Worm (Caenorhabditis elegans) whole organism, late embryonic: Measurements from ENCODE around the gene symk-1.
A peak's percentile ranks its signal among the peaks of the same experiment; 100 is the strongest.
"Not testable (repeated sequence)": the region's sequence is repeated elsewhere in the genome, so short reads cannot be mapped to it uniquely, and the experiment has no call there.

Source experiments
- C08G9.2 ChIP-seq: sonication (generic microtip); optimal IDR thresholded peaks from 2 replicates; lab custom pipeline; 2016; ENCODE audit warnings: mild to moderate bottlenecking, missing genetic modification characterization, moderate library complexity, missing compliant biosample characterization
- F13H6.1 ChIP-seq: sonication (generic microtip); optimal IDR thresholded peaks from 2 replicates; lab custom pipeline; 2016; ENCODE audit warnings: missing genetic modification characterization, missing compliant biosample characterization
- K09A11.1 ChIP-seq: sonication (generic microtip); optimal IDR thresholded peaks from 2 replicates; lab custom pipeline; 2017; ENCODE audit warnings: antibody characterized with exemption, mild to moderate bottlenecking, missing genetic modification characterization, missing compliant biosample characterization; ENCODE audit not compliant: insufficient read depth
- T23F11.4 ChIP-seq: fragments of 200-800 bp; sonication (Bioruptor generic); optimal IDR thresholded peaks from 2 replicates; lab custom pipeline; 2018; ENCODE audit warnings: mild to moderate bottlenecking, missing genetic modification characterization, missing compliant biosample characterization
- ama-1 ChIP-seq: fragments of 150-350 bp; optimal IDR thresholded peaks from 2 replicates; lab custom pipeline; 2014
- ceh-14 ChIP-seq: sonication (generic microtip); optimal IDR thresholded peaks from 2 replicates; lab custom pipeline; 2016; ENCODE audit warnings: missing genotype, missing genetic modification characterization, missing compliant biosample characterization
- ceh-22 ChIP-seq: sonication (generic microtip); optimal IDR thresholded peaks from 2 replicates; lab custom pipeline; 2017; ENCODE audit warnings: missing biosample characterization, missing genetic modification characterization
- ceh-30 ChIP-seq: fragments of 150-350 bp; optimal IDR thresholded peaks from 2 replicates; lab custom pipeline; 2014; ENCODE audit warnings: missing biosample characterization, missing genetic modification characterization
- ceh-31 ChIP-seq: sonication (generic microtip); optimal IDR thresholded peaks from 2 replicates; lab custom pipeline; 2016; ENCODE audit warnings: missing genetic modification characterization, missing compliant biosample characterization
- ceh-34 ChIP-seq: sonication (generic microtip); optimal IDR thresholded peaks from 2 replicates; lab custom pipeline; 2016; ENCODE audit warnings: mild to moderate bottlenecking, missing genetic modification characterization, missing compliant biosample characterization
- ceh-48 ChIP-seq: sonication (generic microtip); optimal IDR thresholded peaks from 2 replicates; lab custom pipeline; 2016; ENCODE audit warnings: missing genetic modification characterization, inconsistent platforms, missing compliant biosample characterization
- ceh-6 ChIP-seq: fragments of 200-800 bp; sonication (Bioruptor generic); optimal IDR thresholded peaks from 2 replicates; lab custom pipeline; 2018; ENCODE audit warnings: mild to moderate bottlenecking, missing genetic modification characterization, missing compliant biosample characterization
- che-1 ChIP-seq: sonication (generic microtip); optimal IDR thresholded peaks from 2 replicates; lab custom pipeline; 2016; ENCODE audit warnings: mild to moderate bottlenecking, missing genetic modification characterization, missing compliant biosample characterization
- dmd-4 ChIP-seq: sonication (generic microtip); optimal IDR thresholded peaks from 2 replicates; lab custom pipeline; 2016; ENCODE audit warnings: borderline replicate concordance, missing genetic modification characterization, missing compliant biosample characterization
- fax-1 ChIP-seq: sonication (generic microtip); optimal IDR thresholded peaks from 2 replicates; lab custom pipeline; 2016; ENCODE audit warnings: missing genotype, missing genetic modification characterization, missing compliant biosample characterization
- fkh-6 ChIP-seq: sonication (generic microtip); optimal IDR thresholded peaks from 2 replicates; lab custom pipeline; 2016; ENCODE audit warnings: missing genetic modification characterization, missing compliant biosample characterization
- gmeb-2 ChIP-seq: sonication (generic microtip); optimal IDR thresholded peaks from 2 replicates; lab custom pipeline; 2016; ENCODE audit warnings: missing genetic modification characterization, inconsistent platforms, missing compliant biosample characterization
- hlh-8 ChIP-seq: sonication (generic microtip); optimal IDR thresholded peaks from 2 replicates; lab custom pipeline; 2016; ENCODE audit warnings: missing genotype, missing genetic modification characterization, missing compliant biosample characterization
- lin-11 ChIP-seq: fragments of 200-800 bp; sonication (Bioruptor generic); optimal IDR thresholded peaks from 2 replicates; lab custom pipeline; 2018; ENCODE audit warnings: mild to moderate bottlenecking, missing genetic modification characterization, missing compliant biosample characterization
- madf-2 ChIP-seq: sonication (generic microtip); optimal IDR thresholded peaks from 2 replicates; lab custom pipeline; 2017; ENCODE audit warnings: missing genetic modification characterization, missing compliant biosample characterization
- mec-3 ChIP-seq: sonication (generic microtip); optimal IDR thresholded peaks from 2 replicates; lab custom pipeline; 2016; ENCODE audit warnings: borderline replicate concordance, missing genetic modification characterization, missing compliant biosample characterization
- pat-9 ChIP-seq: fragments of 200-800 bp; sonication (Bioruptor generic); optimal IDR thresholded peaks from 2 replicates; lab custom pipeline; 2018; ENCODE audit warnings: mild to moderate bottlenecking, missing genetic modification characterization, moderate library complexity, missing compliant biosample characterization
- pax-1 ChIP-seq: fragments of 150-350 bp; optimal IDR thresholded peaks from 2 replicates; lab custom pipeline; 2014; ENCODE audit warnings: missing biosample characterization, missing genetic modification characterization
- pqm-1 ChIP-seq: sonication (generic microtip); optimal IDR thresholded peaks from 2 replicates; lab custom pipeline; 2016; ENCODE audit warnings: missing genetic modification characterization, missing compliant biosample characterization
- pros-1 ChIP-seq: fragments of 150-350 bp; optimal IDR thresholded peaks from 2 replicates; lab custom pipeline; 2014; ENCODE audit warnings: missing biosample characterization, missing genetic modification reagents, missing genetic modification characterization
- ref-2 ChIP-seq: sonication (generic microtip); optimal IDR thresholded peaks from 2 replicates; lab custom pipeline; 2016; ENCODE audit warnings: missing genetic modification characterization, missing compliant biosample characterization
- sdc-2 ChIP-seq: sonication (generic microtip); optimal IDR thresholded peaks from 2 replicates; lab custom pipeline; 2016; ENCODE audit warnings: missing genotype, missing genetic modification characterization, missing compliant biosample characterization
- sox-2 ChIP-seq: fragments of 200-800 bp; sonication (Bioruptor generic); IDR thresholded peaks from 2 replicates; pipeline ENCODE4 v1.3.6; 2022; ENCODE audit warnings: missing genetic modification reagents, missing genetic modification characterization, missing compliant biosample characterization
- sox-4 ChIP-seq: sonication (generic microtip); optimal IDR thresholded peaks from 2 replicates; lab custom pipeline; 2017; ENCODE audit warnings: mild to moderate bottlenecking, missing genetic modification characterization, inconsistent platforms, missing compliant biosample characterization
- ttx-3 ChIP-seq: sonication (generic microtip); optimal IDR thresholded peaks from 2 replicates; lab custom pipeline; 2016; ENCODE audit warnings: missing genetic modification reagents, missing genetic modification characterization, missing compliant biosample characterization
- unc-3 ChIP-seq, 2 experiments: fragments of 200-800 bp in 1 of 2; sonication (Bioruptor generic) in 1 of 2; sonication (generic microtip) in 1 of 2; conservative IDR thresholded peaks in 1 of 2; optimal IDR thresholded peaks in 1 of 2; 2 replicates each; pipeline versions ENCODE4 v1.3.6 to Lab custom; 2016 to 2022; ENCODE audit warnings: missing compliant biosample characterization in 2 of 2, missing genetic modification characterization in 2 of 2, missing genetic modification reagents in 1 of 2
- unc-42 ChIP-seq: sonication (generic microtip); optimal IDR thresholded peaks from 2 replicates; lab custom pipeline; 2016; ENCODE audit warnings: missing genotype, missing genetic modification characterization, missing compliant biosample characterization
- zip-5 ChIP-seq: sonication (generic microtip); optimal IDR thresholded peaks from 2 replicates; lab custom pipeline; 2016; ENCODE audit warnings: missing genetic modification characterization, missing compliant biosample characterization

symk-1 gene

ce11 chrV:8533067-8533466, 37.0 kb upstream of the symk-1 start, which contains the start of the genes his-8 and his-7:
TSS of gene his-8 (minus strand) at chrV:8533086.
TSS of gene his-7 (plus strand) at chrV:8533379.
- TF ChIP-seq ama-1 (lab: Kevin White, UChicago); ceh-48 (tag; lab: Kevin White, UChicago); dmd-4 (tag; lab: Kevin White, UChicago): not testable (repeated sequence)

- TF ChIP-seq T23F11.4 (no peak), unc-42 (no peak), gmeb-2 (no peak), ceh-30 (tag; lab: Kevin White, UChicago) (no peak), C08G9.2 (no peak), ceh-22 (tag; lab: Kevin White, UChicago) (no peak), sox-4 (tag; lab: Kevin White, UChicago) (no peak), hlh-8 (no peak), fax-1 (no peak), lin-11 (tag; lab: Kevin White, UChicago) (no peak), pax-1 (tag; lab: Kevin White, UChicago) (no peak), che-1 (tag; lab: Kevin White, UChicago) (no peak), unc-3 (GFP tag; conservative IDR thresholded peaks at IDR 0.05; lab: Robert Waterston, UW) (no peak), unc-3 (tag; optimal IDR thresholded peaks at IDR 0.05; lab: Kevin White, UChicago) (no peak), pat-9 (no peak), K09A11.1 (tag; lab: Kevin White, UChicago) (no peak), ref-2 (tag; lab: Kevin White, UChicago) (no peak), zip-5 (tag; lab: Kevin White, UChicago) (no peak), ceh-14 (tag; lab: Kevin White, UChicago) (no peak)
Measured at ce11 chrV:8533916-8534315, 36.2 kb upstream of the symk-1 start.

- peak; percentile 61 for TF ChIP-seq unc-3 (GFP tag; conservative IDR thresholded peaks at IDR 0.05; lab: Robert Waterston, UW)
- TF ChIP-seq unc-3 (tag; optimal IDR thresholded peaks at IDR 0.05; lab: Kevin White, UChicago) = not testable (repeated sequence)
- peak; percentile 51 for TF ChIP-seq ref-2 (tag; lab: Kevin White, UChicago)
- peak; percentile 52 for TF ChIP-seq ceh-31 (tag; lab: Kevin White, UChicago)
- TF ChIP-seq sox-2 (GFP tag; lab: Robert Waterston, UW) = peak; percentile 30
Measured at ce11 chrV:8534534-8535283, 35.4 kb upstream of the symk-1 start, which contains the start of the genes his-6 and his-5. TSS of gene his-6 (minus strand) at chrV:8534977. TSS of gene his-5 (plus strand) at chrV:8535214.

- no peak for TF ChIP-seq gmeb-2
- no peak for TF ChIP-seq mec-3 (tag; lab: Kevin White, UChicago)
- TF ChIP-seq ceh-22 (tag; lab: Kevin White, UChicago) = no peak
- no peak for TF ChIP-seq ceh-6 (GFP tag; lab: Kevin White, UChicago)
- no peak for TF ChIP-seq K09A11.1 (tag; lab: Kevin White, UChicago)
- no peak for TF ChIP-seq T23F11.4
- TF ChIP-seq fkh-6 = no peak
- TF ChIP-seq pqm-1 = no peak
- no peak for TF ChIP-seq pros-1
- no peak for TF ChIP-seq sdc-2
- no peak for TF ChIP-seq ttx-3 (tag; lab: Kevin White, UChicago)
- TF ChIP-seq ceh-34 (tag; lab: Kevin White, UChicago) = no peak
- TF ChIP-seq, all 69 proteins: peak for 0
Measured at ce11 chrV:8536213-8536612, 33.9 kb upstream of the symk-1 start, which contains the start of gene his-39. TSS of gene his-39 (plus strand) at chrV:8536513.

- no peak for TF ChIP-seq F13H6.1 (tag; lab: Kevin White, UChicago)
- no peak for TF ChIP-seq pat-9
- TF ChIP-seq madf-2 (tag; lab: Kevin White, UChicago) = no peak
Measured at ce11 chrV:8537031-8537430, 33.1 kb upstream of the symk-1 start, which contains the start of gene otpl-4. TSS of gene otpl-4 (plus strand) at chrV:8537331.
